Fruit fly (Drosophila melanogaster) whole organism, embryonic: ENCODE results near the gene CNMa.

ENCODE experiments used
- CG6791 ChIP-seq: fragments of 200-800 bp; sonication (Bioruptor generic); IDR thresholded peaks from 3 replicates; pipeline ENCODE4 v1.3.6; 2022; ENCODE audit warnings: missing biosample characterization, missing genetic modification characterization; ENCODE audit not compliant: partially characterized antibody
- Tbp ChIP-seq: fragments of >200 bp; optimal IDR thresholded peaks from 2 replicates; lab custom pipeline; 2018; ENCODE audit warnings: missing biosample characterization, missing genetic modification characterization
- dmrt99B ChIP-seq: fragments of 200-800 bp; sonication (Bioruptor generic); optimal IDR thresholded peaks from 2 replicates; lab custom pipeline; 2018; ENCODE audit warnings: missing biosample characterization, mild to moderate bottlenecking, missing genetic modification characterization, moderate library complexity
- gcm ChIP-seq: fragments of 200-800 bp; sonication (Bioruptor generic); optimal IDR thresholded peaks from 2 replicates; lab custom pipeline; 2019; ENCODE audit warnings: missing biosample characterization, mild to moderate bottlenecking, missing genetic modification characterization, moderate library complexity
- lov ChIP-seq, 2 experiments: fragments of 200-800 bp in 1 of 2; fragments of >200 bp in 1 of 2; sonication (Bioruptor generic) in 1 of 2; IDR thresholded peaks in 1 of 2; optimal IDR thresholded peaks in 1 of 2; 2 replicates in 1 of 2; 3 replicates in 1 of 2; pipeline versions ENCODE4 v1.3.6 to Lab custom; 2017 to 2022; ENCODE audit warnings: missing biosample characterization in 1 of 2, missing genetic modification characterization in 1 of 2
- mirr ChIP-seq: fragments of 200-800 bp; sonication (Bioruptor generic); optimal IDR thresholded peaks from 3 replicates; lab custom pipeline; 2018; ENCODE audit warnings: missing biosample characterization, mild to moderate bottlenecking, missing genetic modification characterization
- pb ChIP-seq: fragments of 200-800 bp; sonication (Bioruptor generic); optimal IDR thresholded peaks from 3 replicates; lab custom pipeline; 2016; ENCODE audit warnings: missing biosample characterization, missing genetic modification characterization
- slbo ChIP-seq: fragments of 200-800 bp; sonication (Bioruptor generic); IDR thresholded peaks from 2 replicates; pipeline ENCODE4 v1.3.6; 2022; ENCODE audit warnings: missing biosample characterization, missing genetic modification characterization
- slp2 ChIP-seq: fragments of 200-800 bp; sonication (Bioruptor generic); optimal IDR thresholded peaks from 2 replicates; lab custom pipeline; 2016; ENCODE audit warnings: missing biosample characterization, missing genetic modification characterization

- TF ChIP-seq lov (optimal IDR thresholded peaks at IDR 0.05; lab: Kevin White, UChicago) (no peak), lov (GFP tag; IDR thresholded peaks at IDR 0.05; lab: Robert Waterston, UW) (no peak), dmrt99B (tag; lab: Kevin White, UChicago) (no peak), slp2 (GFP tag; lab: Kevin White, UChicago) (no peak), Tbp (no peak), pb (GFP tag; lab: Kevin White, UChicago) (no peak), slbo (GFP tag; lab: Robert Waterston, UW) (no peak), mirr (GFP tag; lab: Kevin White, UChicago) (no peak), CG6791 (GFP tag; lab: Robert Waterston, UW) (no peak), gcm (no peak)
Observed at dm6 chr3L:1802802-1803201, 52.6 kb downstream of the CNMa start, which contains the start of the genes JTBR and CG42676.
